Worm (Caenorhabditis elegans): ENCODE results near the gene Y46G5A.23.

Y46G5A.23 gene

DNA sequence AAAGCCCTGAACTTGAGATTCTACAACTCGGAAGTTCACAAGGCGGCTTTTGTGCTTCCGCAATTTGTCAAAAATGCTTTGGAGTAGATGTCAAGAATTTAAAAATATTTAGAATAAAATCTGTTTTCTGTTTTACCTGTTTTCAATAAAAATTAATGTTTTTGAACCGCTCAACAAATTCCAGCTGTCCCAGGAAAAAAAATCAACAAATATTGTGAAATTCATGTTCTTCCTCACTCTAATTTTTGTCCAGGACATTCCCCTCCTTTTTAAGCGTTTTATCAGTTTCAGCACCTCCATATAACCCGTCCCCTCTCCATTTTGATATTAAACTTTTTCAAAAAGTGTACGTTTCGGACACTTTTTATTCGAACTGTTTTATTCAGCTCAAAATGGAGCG, 18.1 kb downstream of the Y46G5A.23 start, which contains the start of gene Y46G5A.20:
TSS of gene Y46G5A.20 (plus strand) at position 301 of the 400 bp plus-strand sequence.
- TF ChIP-seq rnt-1 (tag; optimal IDR thresholded peaks at IDR 0.05) = no peak
- TF ChIP-seq aha-1 (tag; optimal IDR thresholded peaks at IDR 0.05) = no peak
- TF ChIP-seq lsy-2 (tag; optimal IDR thresholded peaks at IDR 0.05) = no peak
- no peak for TF ChIP-seq C16A3.4 (tag; optimal IDR thresholded peaks at IDR 0.05)
- no peak for TF ChIP-seq aly-2 (tag; optimal IDR thresholded peaks at IDR 0.05)
- TF ChIP-seq sptf-1 (tag; optimal IDR thresholded peaks at IDR 0.05) = no peak
- TF ChIP-seq blmp-1 (tag; optimal IDR thresholded peaks at IDR 0.05) = no peak
- no peak for TF ChIP-seq ceh-82 (tag; optimal IDR thresholded peaks at IDR 0.05)
- no peak for TF ChIP-seq sox-4 (tag; optimal IDR thresholded peaks at IDR 0.05)
- TF ChIP-seq lin-15B (tag; optimal IDR thresholded peaks at IDR 0.05) = no peak
- no peak for TF ChIP-seq Y116A8C.19 (tag; optimal IDR thresholded peaks at IDR 0.05; ENCODE audit: borderline replicate concordance)
- no peak for TF ChIP-seq pax-3 (tag; optimal IDR thresholded peaks at IDR 0.05)

DNA sequence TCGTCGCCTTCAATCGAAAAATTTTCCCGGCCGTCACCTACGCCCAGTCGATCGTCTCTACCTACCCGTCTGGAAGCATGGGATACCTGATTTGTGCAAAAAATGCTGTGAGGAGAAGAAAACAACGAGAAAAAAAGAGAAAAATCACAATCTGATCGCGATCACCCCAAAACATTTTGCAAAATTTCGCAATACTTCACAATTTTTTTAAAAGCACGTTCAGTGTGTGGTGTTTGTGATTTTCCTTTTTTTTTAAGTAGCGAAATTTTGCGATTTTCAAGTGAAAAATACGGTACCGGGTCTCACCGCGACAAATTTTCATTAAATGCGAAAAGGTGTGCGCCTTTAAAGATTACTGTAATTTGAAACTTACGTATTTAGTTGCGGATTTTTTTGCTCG, 19.0 kb downstream of the Y46G5A.23 start:
- TF ChIP-seq nhr-28 (tag; optimal IDR thresholded peaks at IDR 0.05) = no peak

DNA sequence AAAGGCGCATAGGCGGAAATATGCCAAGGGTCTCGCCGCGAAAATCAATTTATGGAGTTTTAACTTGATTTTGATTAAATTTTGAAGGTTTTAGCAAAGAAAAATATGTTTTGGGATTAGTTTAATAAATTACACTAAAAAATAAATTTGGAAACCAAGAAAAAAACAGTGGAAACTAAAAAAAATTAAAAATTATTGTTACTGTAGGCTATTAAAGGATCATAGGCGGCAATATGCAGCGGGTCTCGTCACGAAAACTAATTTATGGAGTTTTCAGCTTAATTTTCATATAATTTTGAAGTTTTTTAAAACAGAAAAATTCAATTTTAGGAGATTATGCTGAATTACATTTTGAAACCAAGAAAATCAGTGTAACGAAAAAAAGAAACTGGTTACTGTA, 20.0 kb downstream of the Y46G5A.23 start:
- TF ChIP-seq lin-35 (GFP tag; optimal IDR thresholded peaks at IDR 0.05) (no peak), unc-62 (GFP tag; optimal IDR thresholded peaks at IDR 0.05) (no peak), ztf-11 (tag; optimal IDR thresholded peaks at IDR 0.05) (no peak), ets-5 (GFP tag; IDR thresholded peaks at IDR 0.05) (no peak), dpl-1 (GFP tag; optimal IDR thresholded peaks at IDR 0.05) (no peak), elt-2 (tag; optimal IDR thresholded peaks at IDR 0.05) (no peak), dsc-1 (tag; optimal IDR thresholded peaks at IDR 0.05) (no peak), aly-2 (tag; optimal IDR thresholded peaks at IDR 0.05) (no peak), nhr-85 (tag) (no peak), lsy-2 (tag; optimal IDR thresholded peaks at IDR 0.05) (no peak), xbp-1 (tag; optimal IDR thresholded peaks at IDR 0.05) (no peak), mab-9 (GFP tag; IDR thresholded peaks at IDR 0.05) (no peak), efl-3 (GFP tag; optimal IDR thresholded peaks at IDR 0.05) (no peak), ceh-63 (GFP tag; optimal IDR thresholded peaks at IDR 0.05) (no peak), snu-23 (GFP tag; optimal IDR thresholded peaks at IDR 0.05) (no peak), nhr-84 (tag; optimal IDR thresholded peaks at IDR 0.05) (no peak), nhr-12 (tag; optimal IDR thresholded peaks at IDR 0.05) (no peak), hlh-4 (tag; optimal IDR thresholded peaks at IDR 0.05) (no peak), skn-1 (tag; optimal IDR thresholded peaks at IDR 0.05) (no peak)

DNA sequence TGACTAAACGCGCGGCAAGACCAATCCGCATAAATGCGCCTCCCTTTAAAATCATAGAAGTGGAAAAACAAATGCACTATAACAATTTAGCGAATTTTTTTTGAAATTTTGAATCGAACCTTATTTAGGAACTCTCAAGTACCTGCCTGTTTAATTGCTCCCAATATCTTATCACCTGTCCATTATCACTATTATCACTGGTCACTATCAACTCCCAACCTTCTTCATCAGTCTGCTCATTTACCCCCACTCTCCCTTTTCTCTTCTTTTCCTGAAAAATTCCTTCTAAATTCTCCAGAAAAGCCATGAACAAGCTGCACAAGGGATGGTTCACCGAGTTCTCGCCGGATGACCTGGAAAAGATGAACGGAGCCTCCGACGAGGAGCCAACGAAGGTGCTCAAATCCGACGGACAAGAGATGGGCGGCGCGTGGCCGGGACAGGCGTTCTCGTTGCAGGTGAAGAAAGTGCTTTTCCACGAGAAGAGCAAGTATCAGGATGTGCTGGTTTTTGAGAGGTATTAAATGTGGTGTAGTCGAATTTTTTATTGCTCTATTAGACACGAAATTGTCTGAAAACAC, 22.1 kb downstream of the Y46G5A.23 start, which contains the start of gene spds-1:
TSS of gene spds-1 (plus strand) at position 298 of the 581 bp plus-strand sequence.
- TF ChIP-seq sup-37 (GFP tag; optimal IDR thresholded peaks at IDR 0.05) (no peak), ceh-63 (GFP tag; optimal IDR thresholded peaks at IDR 0.05) (no peak), mab-9 (GFP tag; IDR thresholded peaks at IDR 0.05) (no peak), irx-1 (tag; optimal IDR thresholded peaks at IDR 0.05) (no peak), ztf-11 (tag; optimal IDR thresholded peaks at IDR 0.05) (no peak), grh-1 (GFP tag; IDR thresholded peaks at IDR 0.05) (no peak), elt-2 (tag; optimal IDR thresholded peaks at IDR 0.05) (no peak), hlh-4 (tag; optimal IDR thresholded peaks at IDR 0.05) (no peak), fos-1 (tag; optimal IDR thresholded peaks at IDR 0.05) (no peak), dpl-1 (GFP tag; optimal IDR thresholded peaks at IDR 0.05) (no peak), nhr-28 (tag; optimal IDR thresholded peaks at IDR 0.05) (no peak), ceh-82 (tag; optimal IDR thresholded peaks at IDR 0.05) (no peak), nhr-84 (tag; optimal IDR thresholded peaks at IDR 0.05) (no peak), mef-2 (tag; optimal IDR thresholded peaks at IDR 0.05) (no peak), lsy-2 (tag; optimal IDR thresholded peaks at IDR 0.05) (no peak), sox-4 (tag; optimal IDR thresholded peaks at IDR 0.05) (no peak), unc-86 (tag; optimal IDR thresholded peaks at IDR 0.05) (no peak)

Data from whole organism, L1 larva.